Worm (Caenorhabditis elegans) whole organism, young adult: ENCODE data around the gene F46B6.5.

Experiments
- B0019.2 ChIP-seq: fragments of 200-800 bp; sonication (Bioruptor generic); conservative IDR thresholded peaks from 2 replicates; pipeline ENCODE4 v1.3.6; 2022; ENCODE audit warnings: missing genetic modification reagents, missing genetic modification characterization, missing compliant biosample characterization
- C17E4.6 ChIP-seq: fragments of 200-800 bp; sonication (Bioruptor generic); IDR thresholded peaks from 2 replicates; pipeline ENCODE4 v1.3.6; 2022; ENCODE audit warnings: missing genetic modification reagents, missing genetic modification characterization, missing compliant biosample characterization
- F39B2.1 ChIP-seq: fragments of 200-800 bp; sonication (Bioruptor generic); IDR thresholded peaks from 2 replicates; pipeline ENCODE4 v1.3.6; 2022; ENCODE audit warnings: missing genetic modification reagents, missing genetic modification characterization, missing compliant biosample characterization
- F57A8.1 ChIP-seq: fragments of 200-800 bp; sonication (Bioruptor generic); optimal IDR thresholded peaks from 2 replicates; lab custom pipeline; 2018; ENCODE audit warnings: mild to moderate bottlenecking, missing genetic modification characterization, moderate library complexity, missing compliant biosample characterization
- T07F8.4 ChIP-seq: sonication (generic microtip); optimal IDR thresholded peaks from 2 replicates; lab custom pipeline; 2016; ENCODE audit warnings: mild to moderate bottlenecking, missing genetic modification characterization, moderate library complexity, missing compliant biosample characterization
- Y56A3A.18 ChIP-seq: fragments of 200-800 bp; sonication (Bioruptor generic); IDR thresholded peaks from 2 replicates; pipeline ENCODE4 v1.3.6; 2022; ENCODE audit warnings: missing genetic modification reagents, missing genetic modification characterization, missing compliant biosample characterization
- Y67H2A.10 ChIP-seq: fragments of 200-800 bp; sonication (Bioruptor generic); conservative IDR thresholded peaks from 2 replicates; pipeline ENCODE4 v1.3.6; 2022; ENCODE audit warnings: missing genetic modification reagents, missing genetic modification characterization, missing compliant biosample characterization
- Y79H2A.3 ChIP-seq: fragments of 200-800 bp; sonication (Bioruptor generic); conservative IDR thresholded peaks from 2 replicates; pipeline ENCODE4 v1.3.6; 2022; ENCODE audit warnings: missing genetic modification reagents, missing genetic modification characterization, missing compliant biosample characterization
- Y95B8A.8 ChIP-seq: fragments of 200-800 bp; sonication (Bioruptor generic); IDR thresholded peaks from 2 replicates; pipeline ENCODE4 v1.3.6; 2022; ENCODE audit warnings: missing genetic modification reagents, missing genetic modification characterization, missing compliant biosample characterization
- ama-1 ChIP-seq, 3 experiments: fragments of 150-350 bp in 1 of 3; sonication (generic microtip) in 2 of 3; optimal IDR thresholded peaks; 2 replicates each; lab custom pipeline; 2014 to 2018; ENCODE audit warnings: missing biosample characterization in 2 of 3, missing genetic modification characterization in 2 of 3, missing genetic modification reagents in 2 of 3
- attf-6 ChIP-seq: fragments of 200-800 bp; sonication (Bioruptor generic); IDR thresholded peaks from 2 replicates; pipeline ENCODE4 v1.3.6; 2022; ENCODE audit warnings: missing genetic modification reagents, missing genetic modification characterization, missing compliant biosample characterization
- cebp-2 ChIP-seq: fragments of 200-800 bp; sonication (Bioruptor generic); IDR thresholded peaks from 2 replicates; pipeline ENCODE4 v1.3.6; 2022; ENCODE audit warnings: missing genetic modification characterization, missing compliant biosample characterization
- ceh-27 ChIP-seq: fragments of 200-800 bp; sonication (Bioruptor generic); optimal IDR thresholded peaks from 2 replicates; lab custom pipeline; 2018; ENCODE audit warnings: mild to moderate bottlenecking, missing genetic modification characterization, moderate library complexity, missing compliant biosample characterization
- chd-7 ChIP-seq: sonication (generic microtip); optimal IDR thresholded peaks from 2 replicates; lab custom pipeline; 2016; ENCODE audit warnings: mild to moderate bottlenecking, missing genetic modification characterization, moderate library complexity, missing compliant biosample characterization
- dpl-1 ChIP-seq: fragments of 150-350 bp; optimal IDR thresholded peaks from 2 replicates; lab custom pipeline; 2014; ENCODE audit warnings: missing biosample characterization, missing genetic modification reagents, missing genetic modification characterization
- egl-18 ChIP-seq: fragments of 200-800 bp; sonication (Bioruptor generic); IDR thresholded peaks from 2 replicates; pipeline ENCODE4 v1.3.6; 2022; ENCODE audit warnings: missing genetic modification reagents, missing genetic modification characterization, missing compliant biosample characterization
- him-1 ChIP-seq: sonication (generic microtip); optimal IDR thresholded peaks from 2 replicates; lab custom pipeline; 2016; ENCODE audit warnings: missing genotype, missing genetic modification reagents, missing genetic modification characterization, missing compliant biosample characterization
- hlh-26 ChIP-seq: fragments of 200-800 bp; sonication (Bioruptor generic); conservative IDR thresholded peaks from 2 replicates; pipeline ENCODE4 v1.3.6; 2022; ENCODE audit warnings: missing genetic modification reagents, missing genetic modification characterization, missing compliant biosample characterization
- hmg-1.2 ChIP-seq: fragments of 200-800 bp; sonication (Bioruptor generic); IDR thresholded peaks from 2 replicates; pipeline ENCODE4 v1.3.6; 2022; ENCODE audit warnings: missing genetic modification reagents, missing genetic modification characterization, missing compliant biosample characterization
- hrde-1 ChIP-seq: sonication (generic microtip); optimal IDR thresholded peaks from 2 replicates; lab custom pipeline; 2016; ENCODE audit warnings: missing genetic modification characterization, mild to moderate bottlenecking, missing compliant biosample characterization, moderate library complexity, missing genotype, missing genetic modification reagents, borderline replicate concordance
- lag-1 ChIP-seq: fragments of 200-800 bp; sonication (Bioruptor generic); IDR thresholded peaks from 2 replicates; pipeline ENCODE4 v1.3.6; 2022; ENCODE audit warnings: missing genetic modification reagents, missing genetic modification characterization, missing compliant biosample characterization
- lsl-1 ChIP-seq: fragments of 200-800 bp; sonication (Bioruptor generic); optimal IDR thresholded peaks from 2 replicates; lab custom pipeline; 2018; ENCODE audit warnings: mild to moderate bottlenecking, missing genetic modification characterization, moderate library complexity, missing compliant biosample characterization
- nfya-1 ChIP-seq: sonication (generic microtip); optimal IDR thresholded peaks from 2 replicates; lab custom pipeline; 2017; ENCODE audit warnings: antibody characterized with exemption, missing compliant biosample characterization, missing genetic modification characterization, borderline replicate concordance; ENCODE audit not compliant: insufficient read depth
- nfyb-1 ChIP-seq: fragments of 200-800 bp; sonication (Bioruptor generic); IDR thresholded peaks from 2 replicates; pipeline ENCODE4 v1.3.6; 2022; ENCODE audit warnings: missing genetic modification reagents, missing genetic modification characterization, missing compliant biosample characterization
- nhr-27 ChIP-seq: fragments of 200-800 bp; sonication (Bioruptor generic); optimal IDR thresholded peaks from 2 replicates; lab custom pipeline; 2018; ENCODE audit warnings: mild to moderate bottlenecking, missing genetic modification characterization, moderate library complexity, missing compliant biosample characterization
- nhr-80 ChIP-seq: sonication (generic microtip); optimal IDR thresholded peaks from 2 replicates; lab custom pipeline; 2016; ENCODE audit warnings: missing genetic modification characterization, missing compliant biosample characterization
- pha-4 ChIP-seq: fragments of 150-350 bp; sonication (generic microtip); optimal IDR thresholded peaks from 2 replicates; lab custom pipeline; 2014; ENCODE audit warnings: missing biosample characterization, missing genetic modification reagents, missing genetic modification characterization
- rec-8 ChIP-seq, 2 experiments: sonication (generic microtip); optimal IDR thresholded peaks; 2 replicates each; lab custom pipeline; 2016; ENCODE audit warnings: mild to moderate bottlenecking in 2 of 2, missing genetic modification characterization in 2 of 2, missing genetic modification reagents in 2 of 2, missing genotype in 2 of 2, missing biosample characterization in 1 of 2, missing compliant biosample characterization in 1 of 2, moderate library complexity in 1 of 2
- rpc-1 ChIP-seq, 2 experiments: fragments of 150-350 bp in 1 of 2; sonication (generic microtip) in 1 of 2; optimal IDR thresholded peaks; 2 replicates each; lab custom pipeline; 2014 to 2018; ENCODE audit warnings: missing biosample characterization in 1 of 2, missing genetic modification characterization in 1 of 2, missing genetic modification reagents in 1 of 2, missing genotype in 1 of 2
- snpc-3.4 ChIP-seq: sonication (generic microtip); optimal IDR thresholded peaks from 2 replicates; lab custom pipeline; 2017; ENCODE audit warnings: missing genetic modification characterization, mild to moderate bottlenecking, missing compliant biosample characterization, antibody characterized with exemption, moderate library complexity, missing genotype, missing genetic modification reagents
- unc-130 ChIP-seq: sonication (generic microtip); optimal IDR thresholded peaks from 2 replicates; lab custom pipeline; 2016; ENCODE audit warnings: missing genetic modification reagents, missing genetic modification characterization, missing compliant biosample characterization
- ztf-25 ChIP-seq: fragments of 200-800 bp; sonication (Bioruptor generic); IDR thresholded peaks from 2 replicates; pipeline ENCODE4 v1.3.6; 2022; ENCODE audit warnings: missing genetic modification reagents, missing genetic modification characterization, missing compliant biosample characterization
- ztf-26 ChIP-seq: sonication (generic microtip); optimal IDR thresholded peaks from 2 replicates; lab custom pipeline; 2017; ENCODE audit warnings: missing genetic modification characterization, missing compliant biosample characterization

F46B6.5 gene

DNA sequence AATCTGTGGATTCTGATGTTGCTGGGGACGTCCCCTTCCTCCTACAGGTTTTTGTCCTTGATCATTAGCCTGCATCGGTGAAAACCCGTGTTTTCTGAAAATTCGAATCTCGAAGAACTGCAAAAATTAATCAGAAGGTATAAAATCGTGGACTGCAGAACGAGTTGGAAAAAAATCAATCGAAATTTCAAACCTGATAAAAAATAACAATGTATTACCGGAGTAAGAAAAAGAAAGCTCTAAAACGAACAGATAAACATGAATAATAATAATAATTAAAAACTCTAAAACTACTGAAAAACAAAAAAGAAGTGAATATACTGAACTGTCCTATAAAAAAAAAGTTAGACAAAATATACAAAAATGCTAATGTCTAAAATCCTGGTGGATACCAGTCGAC lies at the start of gene F46B6.5:
TSS of gene F46B6.5 (minus strand) at position 101 of the 400 bp plus-strand sequence.
- TF ChIP-seq C17E4.6 (GFP tag; lab: Robert Waterston, UW), result no peak
- 0 out of 2 replicates have a peak, but pooled peaks have one; percentile 38 for TF ChIP-seq ztf-25 (GFP tag; lab: Robert Waterston, UW)

DNA sequence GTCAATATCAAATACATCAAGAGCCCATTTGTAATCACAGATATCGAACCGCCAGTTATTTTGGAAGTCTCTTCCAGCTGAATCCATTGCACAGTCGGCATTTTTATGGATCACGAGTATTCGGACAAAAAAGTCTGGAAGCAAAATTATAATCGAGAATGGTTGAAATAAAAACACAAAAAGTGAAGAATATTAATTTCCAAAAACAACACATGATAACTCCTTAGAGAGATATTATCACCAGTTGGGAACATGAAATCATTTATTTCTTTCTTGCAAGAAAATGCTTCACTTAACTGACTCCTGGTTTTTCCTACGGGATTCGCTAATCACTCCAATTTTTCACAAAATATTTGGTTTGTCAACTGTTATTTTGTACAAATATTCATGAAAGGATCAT lies 41.3 kb upstream of the F46B6.5 start, which contains the start of gene str-2:
TSS of gene str-2 (minus strand) at position 101 of the 400 bp plus-strand sequence.
- TF ChIP-seq hlh-26, result no peak

DNA sequence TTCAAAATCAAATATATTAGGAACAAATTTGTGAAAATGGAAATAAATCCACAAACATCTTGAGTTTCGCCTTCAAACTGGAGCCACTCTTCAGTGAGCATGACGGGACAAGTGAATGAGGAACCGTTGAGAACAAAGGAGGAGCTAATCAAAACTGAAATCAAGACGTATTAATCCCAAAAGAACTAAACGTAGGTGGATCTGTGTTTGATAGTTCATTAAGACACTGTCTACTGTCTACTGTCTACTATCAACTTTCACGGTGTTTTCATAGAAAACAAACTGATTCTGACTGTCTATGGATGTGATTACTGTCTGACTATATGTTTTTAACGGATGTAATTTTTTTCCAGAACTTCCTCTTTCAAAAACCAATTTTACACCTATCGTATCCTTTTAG lies 38.9 kb upstream of the F46B6.5 start, which contains the start of gene str-193:
TSS of gene str-193 (minus strand) at position 101 of the 400 bp plus-strand sequence.
- TF ChIP-seq attf-6 (GFP tag; lab: Robert Waterston, UW), result no peak
- no peak for TF ChIP-seq T07F8.4 (tag; lab: Kevin White, UChicago)
- no peak for TF ChIP-seq nfya-1
- TF ChIP-seq lag-1, result no peak
- no peak for TF ChIP-seq F57A8.1

DNA sequence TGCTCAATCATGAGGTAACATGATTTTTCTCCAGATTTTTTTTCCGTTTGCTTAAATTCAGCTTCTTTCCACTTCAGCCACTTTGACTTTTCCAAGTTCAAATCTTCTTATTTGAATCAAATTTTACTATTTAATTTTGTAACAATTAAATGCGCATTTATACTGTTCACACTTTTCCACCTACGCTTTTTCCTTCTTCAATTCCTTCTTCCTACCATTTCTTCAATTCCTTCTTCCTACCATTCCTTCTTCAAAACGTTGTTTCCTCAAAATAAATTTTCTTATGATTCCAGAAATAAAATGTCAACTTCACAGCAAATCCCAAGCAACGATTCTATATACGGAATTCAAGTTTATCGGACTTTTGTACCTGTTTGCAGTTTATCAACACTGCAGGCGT lies 33.5 kb upstream of the F46B6.5 start, which contains the start of gene sru-31:
TSS of gene sru-31 (plus strand) at position 301 of the 400 bp plus-strand sequence.
- TF ChIP-seq Y95B8A.8 (GFP tag; lab: Robert Waterston, UW), result no peak
- no peak for TF ChIP-seq nfyb-1
- TF ChIP-seq, all 124 proteins: peak for 0

DNA sequence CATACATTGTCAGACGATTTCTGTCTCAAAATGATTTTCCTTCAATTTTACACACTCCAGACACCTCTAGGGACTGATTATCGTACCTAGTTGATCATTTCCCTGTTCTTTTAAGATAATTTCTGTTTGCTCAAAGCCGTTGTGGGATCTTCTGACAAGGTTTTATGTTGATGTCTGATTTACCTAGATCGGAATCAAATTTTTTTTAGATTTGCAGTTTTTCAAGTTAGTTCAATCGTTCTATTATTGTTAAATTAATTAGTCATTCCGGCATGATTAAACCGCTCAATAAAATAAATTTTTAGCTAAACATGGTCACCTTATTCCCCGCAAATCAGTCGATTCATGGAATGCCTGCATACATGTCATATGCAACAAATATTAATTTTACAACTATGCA lies 30.7 kb upstream of the F46B6.5 start, which contains the start of gene sru-30:
TSS of gene sru-30 (plus strand) at position 301 of the 400 bp plus-strand sequence.
- TF ChIP-seq rpc-1 (optimal IDR thresholded peaks at IDR 0.05; lab: Kevin White, UChicago) (no peak), rpc-1 (tag; optimal IDR thresholded peaks at IDR 0.05; lab: Kevin White, UChicago) (no peak), B0019.2 (GFP tag; lab: Robert Waterston, UW) (no peak), hrde-1 (tag; lab: Kevin White, UChicago) (no peak), pha-4 (tag; lab: Kevin White, UChicago) (no peak), snpc-3.4 (tag; lab: Kevin White, UChicago) (no peak), rec-8 (tag; optimal IDR thresholded peaks at IDR 0.05; lab: Kevin White, UChicago) (no peak), attf-6 (GFP tag; lab: Robert Waterston, UW) (no peak), unc-130 (GFP tag; lab: Kevin White, UChicago) (no peak), chd-7 (tag; lab: Kevin White, UChicago) (no peak), ztf-26 (tag; lab: Kevin White, UChicago) (no peak), dpl-1 (GFP tag; lab: Kevin White, UChicago) (no peak), nhr-27 (no peak), Y79H2A.3 (GFP tag; lab: Robert Waterston, UW) (no peak), F39B2.1 (GFP tag; lab: Robert Waterston, UW) (no peak), ama-1 (optimal IDR thresholded peaks at IDR 0.05; lab: Kevin White, UChicago) (no peak), ama-1 (GFP tag; optimal IDR thresholded peaks at IDR 0.05; lab: Kevin White, UChicago) (no peak), nhr-80 (tag; lab: Kevin White, UChicago) (no peak), Y56A3A.18 (no peak), Y67H2A.10 (GFP tag; lab: Robert Waterston, UW) (no peak), hmg-1.2 (GFP tag; lab: Robert Waterston, UW) (no peak), him-1 (no peak)

DNA sequence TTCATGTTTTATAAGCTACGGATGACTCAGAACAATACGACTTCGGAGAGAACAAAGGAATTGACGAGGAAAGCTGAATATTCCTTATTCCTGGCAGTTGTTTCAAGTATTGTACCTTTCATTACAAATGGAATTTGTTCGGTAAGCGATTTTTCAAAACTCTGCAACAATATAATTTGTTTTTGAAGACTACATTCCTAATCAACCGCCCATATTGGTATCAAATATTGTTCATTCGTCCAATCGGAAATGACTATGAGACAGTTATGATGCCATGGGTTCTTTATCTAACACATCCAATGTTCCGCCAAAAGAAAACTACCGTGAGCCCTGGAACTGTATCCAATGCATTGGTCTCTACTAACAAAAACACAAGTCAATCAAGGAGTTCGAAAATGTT lies 29.3 kb upstream of the F46B6.5 start:
- TF ChIP-seq egl-18, result no peak
- no peak for TF ChIP-seq cebp-2 (GFP tag; lab: Robert Waterston, UW)
- no peak for TF ChIP-seq ceh-27 (GFP tag; lab: Kevin White, UChicago)
- TF ChIP-seq rpc-1 (optimal IDR thresholded peaks at IDR 0.05; lab: Kevin White, UChicago), result no peak
- TF ChIP-seq rpc-1 (tag; optimal IDR thresholded peaks at IDR 0.05; lab: Kevin White, UChicago), result no peak
- no peak for TF ChIP-seq lsl-1 (GFP tag; lab: Kevin White, UChicago)
